Worm (Caenorhabditis elegans): ENCODE results near the gene phf-10.

- TF ChIP-seq elt-3 (tag; optimal IDR thresholded peaks at IDR 0.05) (no peak), drap-1 (GFP tag; optimal IDR thresholded peaks at IDR 0.05) (no peak), snpc-4 (tag; optimal IDR thresholded peaks at IDR 0.05) (no peak), ztf-11 (tag; optimal IDR thresholded peaks at IDR 0.05) (no peak), unc-62 (GFP tag; optimal IDR thresholded peaks at IDR 0.05) (no peak), nhr-28 (tag; optimal IDR thresholded peaks at IDR 0.05) (no peak), mep-1 (tag; optimal IDR thresholded peaks at IDR 0.05) (no peak), bed-3 (GFP tag; optimal IDR thresholded peaks at IDR 0.05) (no peak)
Observed at ce11 chrV:303271-303670, 8.1 kb downstream of the phf-10 start.

Measured in whole organism, mixed stage, embryonic.